In the genomic region with DNA sequence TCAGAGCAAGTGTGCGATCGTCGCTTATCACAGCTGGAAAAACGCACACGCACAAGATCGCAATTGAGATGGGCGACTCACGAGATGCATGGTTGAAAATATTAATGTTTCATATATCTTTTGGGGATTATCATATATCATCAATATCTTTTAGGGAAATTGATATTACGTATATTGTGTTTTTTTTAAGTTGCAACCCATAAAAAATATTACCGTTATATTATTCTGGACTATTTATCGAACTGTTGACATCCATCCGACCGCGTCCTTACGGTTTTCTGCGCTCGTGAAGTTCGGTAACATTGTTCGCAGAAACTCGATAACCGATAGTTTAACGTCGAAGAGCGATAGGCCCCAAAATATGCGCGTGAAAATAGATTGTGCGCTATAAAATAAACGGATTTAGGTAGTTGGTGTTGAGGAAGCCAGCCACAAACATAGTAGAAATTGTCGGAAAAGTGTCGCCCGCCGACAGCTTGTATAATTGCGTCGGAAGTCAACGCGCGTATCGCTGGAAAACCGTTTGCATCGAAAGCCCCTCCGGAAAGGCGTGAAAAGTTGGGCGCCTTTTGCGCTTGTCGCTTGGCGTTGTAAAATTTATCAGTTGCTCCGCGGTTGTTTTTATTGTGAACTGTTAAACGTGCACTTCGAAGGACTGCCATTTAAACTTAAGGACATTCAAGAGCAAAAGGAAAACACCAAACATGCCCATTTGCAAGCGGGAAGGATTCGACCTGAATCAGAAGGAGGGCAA, we compare ENCODE assay signal across 2 fruit fly cellular contexts.
TF ChIP-seq lines count a peak whose summit lies in the region.

TSS of gene Mccc1 (minus strand) at position 244 of the 754 bp plus-strand sequence.
TSS of gene Acf (plus strand) at position 318 of the 754 bp plus-strand sequence.

TF ChIP-seq in whole organism, adult, 20 proteins besides CTCF, POLR2A, EP300 and RAD21 (continued from another document):
- peak; percentile 35 for TF ChIP-seq tj (GFP tag; optimal IDR thresholded peaks at IDR 0.05; lab: Kevin White, UChicago)
- TF ChIP-seq kay (GFP tag; lab: Kevin White, UChicago; ENCODE audit: borderline replicate concordance), result no peak
- no peak for TF ChIP-seq Hr96 (GFP tag; optimal IDR thresholded peaks at IDR 0.05; lab: Kevin White, UChicago)
- peak; percentile 89 for TF ChIP-seq ovo (GFP tag; optimal IDR thresholded peaks at IDR 0.05; lab: Kevin White, UChicago)

TF ChIP-seq in whole organism, embryonic, 481 proteins besides CTCF, POLR2A, EP300 and RAD21 (continued from another document and continues in another):
- TF ChIP-seq CG32532 (GFP tag; IDR thresholded peaks at IDR 0.05; lab: Robert Waterston, UW), result peak; percentile 51; the same call in 1 of the 2 replicates
- peak; percentile 19 for TF ChIP-seq CG9609 (GFP tag; optimal IDR thresholded peaks at IDR 0.05; lab: Kevin White, UChicago)
- peak; percentile 33; the same call in 1 of the 2 replicates for TF ChIP-seq CG14441 (GFP tag; IDR thresholded peaks at IDR 0.05; lab: Robert Waterston, UW)
- TF ChIP-seq CG5245 (GFP tag; optimal IDR thresholded peaks at IDR 0.05; lab: Kevin White, UChicago), result no peak
- 0 out of 2 replicates have a peak, but pooled peaks have one; percentile 13 for TF ChIP-seq CG17328 (GFP tag; IDR thresholded peaks at IDR 0.05; lab: Robert Waterston, UW)
- TF ChIP-seq CG14710 (tag; optimal IDR thresholded peaks at IDR 0.05; lab: Kevin White, UChicago), result peak; percentile 60
- TF ChIP-seq fd96Cb (tag; optimal IDR thresholded peaks at IDR 0.05; lab: Kevin White, UChicago), result no peak
- peak; percentile 57 for TF ChIP-seq Ada2b (GFP tag; IDR thresholded peaks at IDR 0.05; lab: Robert Waterston, UW)
- no peak for TF ChIP-seq yki (optimal IDR thresholded peaks at IDR 0.05; lab: Kevin White, UChicago)
- TF ChIP-seq CG10462 (GFP tag; optimal IDR thresholded peaks at IDR 0.05; lab: Kevin White, UChicago), result peak; percentile 71
- peak; percentile 77 for TF ChIP-seq row (GFP tag; IDR thresholded peaks at IDR 0.05; lab: Robert Waterston, UW)
- TF ChIP-seq trem (tag; optimal IDR thresholded peaks at IDR 0.05; lab: Kevin White, UChicago), result peak; percentile 54
- TF ChIP-seq CG17568 (GFP tag; optimal IDR thresholded peaks at IDR 0.05; lab: Kevin White, UChicago), result no peak
- TF ChIP-seq ttk (GFP tag; IDR thresholded peaks at IDR 0.05; lab: Robert Waterston, UW), result no peak
- peak; percentile 44 for TF ChIP-seq CG33213 (GFP tag; optimal IDR thresholded peaks at IDR 0.05; lab: Kevin White, UChicago)
- no peak for TF ChIP-seq CG4328 (GFP tag; optimal IDR thresholded peaks at IDR 0.05; lab: Kevin White, UChicago)
- no peak for TF ChIP-seq prd (optimal IDR thresholded peaks at IDR 0.05; lab: Kevin White, UChicago)
- TF ChIP-seq prd (GFP tag; IDR thresholded peaks at IDR 0.05; lab: Robert Waterston, UW), result peak; percentile 38; the same call in 1 of the 3 replicates
- TF ChIP-seq Sry-β (GFP tag; optimal IDR thresholded peaks at IDR 0.05; lab: Kevin White, UChicago), result peak; percentile 19
- TF ChIP-seq Sin3A (optimal IDR thresholded peaks at IDR 0.05; lab: Kevin White, UChicago), result peak; percentile 61
- TF ChIP-seq ken (GFP tag; IDR thresholded peaks at IDR 0.05; lab: Robert Waterston, UW), result peak; percentile 20; the same call in 1 of the 3 replicates
- peak; percentile 71 for TF ChIP-seq Dref (GFP tag; IDR thresholded peaks at IDR 0.05; lab: Robert Waterston, UW)
- peak; percentile 59 for TF ChIP-seq CG18476 (GFP tag; optimal IDR thresholded peaks at IDR 0.05; lab: Kevin White, UChicago)
- TF ChIP-seq YL-1 (GFP tag; optimal IDR thresholded peaks at IDR 0.05; lab: Kevin White, UChicago), result peak; percentile 50
- TF ChIP-seq CG10979 (tag; optimal IDR thresholded peaks at IDR 0.05; lab: Kevin White, UChicago), result peak; percentile 7
- 0 out of 2 replicates have a peak, but pooled peaks have one; percentile 15 for TF ChIP-seq CG14014 (GFP tag; IDR thresholded peaks at IDR 0.05; lab: Robert Waterston, UW)
- peak; percentile 69 for TF ChIP-seq CG9797 (GFP tag; optimal IDR thresholded peaks at IDR 0.05; lab: Kevin White, UChicago)
- peak; percentile 76 for TF ChIP-seq BEAF-32 (GFP tag; optimal IDR thresholded peaks at IDR 0.05; lab: Kevin White, UChicago)
- peak; percentile 29 for TF ChIP-seq CG16863 (GFP tag; optimal IDR thresholded peaks at IDR 0.05; lab: Kevin White, UChicago)
- TF ChIP-seq vfl (GFP tag; optimal IDR thresholded peaks at IDR 0.05; lab: Kevin White, UChicago), result peak; percentile 14
- no peak for TF ChIP-seq CG8281 (tag; optimal IDR thresholded peaks at IDR 0.05; lab: Kevin White, UChicago)
- TF ChIP-seq slbo (GFP tag; IDR thresholded peaks at IDR 0.05; lab: Robert Waterston, UW), result peak; percentile 43
- TF ChIP-seq gfzf (GFP tag; optimal IDR thresholded peaks at IDR 0.05; lab: Kevin White, UChicago), result peak; percentile 84
- peak; percentile 51; the same call in 1 of the 2 replicates for TF ChIP-seq sna (GFP tag; IDR thresholded peaks at IDR 0.05; lab: Robert Waterston, UW; ENCODE audit: partially characterized antibody)
- peak; percentile 52 for TF ChIP-seq CG10267 (tag; optimal IDR thresholded peaks at IDR 0.05; lab: Kevin White, UChicago)
- TF ChIP-seq CG12071 (GFP tag; optimal IDR thresholded peaks at IDR 0.05; lab: Kevin White, UChicago), result no peak
- peak; percentile 42 for TF ChIP-seq E2f2 (GFP tag; IDR thresholded peaks at IDR 0.05; lab: Robert Waterston, UW)
- no peak for TF ChIP-seq CG8765 (GFP tag; IDR thresholded peaks at IDR 0.05; lab: Robert Waterston, UW)
- TF ChIP-seq HLH54F (GFP tag; optimal IDR thresholded peaks at IDR 0.05; lab: Kevin White, UChicago), result peak; percentile 31
- TF ChIP-seq eve (GFP tag; optimal IDR thresholded peaks at IDR 0.05; lab: Kevin White, UChicago), result no peak
- TF ChIP-seq CG6854 (GFP tag; optimal IDR thresholded peaks at IDR 0.05; lab: Kevin White, UChicago), result no peak
- no peak for TF ChIP-seq ranshi (GFP tag; IDR thresholded peaks at IDR 0.05; lab: Robert Waterston, UW)
- TF ChIP-seq nmo (GFP tag; optimal IDR thresholded peaks at IDR 0.05; lab: Kevin White, UChicago), result peak; percentile 36
- peak; percentile 68; the same call in 2 of the 3 replicates for TF ChIP-seq CG6791 (GFP tag; IDR thresholded peaks at IDR 0.05; lab: Robert Waterston, UW; ENCODE audit: partially characterized antibody)
- TF ChIP-seq inv (GFP tag; IDR thresholded peaks at IDR 0.05; lab: Robert Waterston, UW; ENCODE audit: partially characterized antibody), result no peak; the same call in none of the 2 replicates
- TF ChIP-seq CG12659 (GFP tag; optimal IDR thresholded peaks at IDR 0.05; lab: Kevin White, UChicago), result peak; percentile 37
- TF ChIP-seq vnd (GFP tag; IDR thresholded peaks at IDR 0.05; lab: Robert Waterston, UW; ENCODE audit: partially characterized antibody), result peak; percentile 51
- peak; percentile 25 for TF ChIP-seq CG12236 (GFP tag; optimal IDR thresholded peaks at IDR 0.05; lab: Kevin White, UChicago)
- peak; percentile 34 for TF ChIP-seq CG9817 (tag; optimal IDR thresholded peaks at IDR 0.05; lab: Kevin White, UChicago)
- TF ChIP-seq pan (optimal IDR thresholded peaks at IDR 0.05; lab: Kevin White, UChicago), result no peak
- peak in 1 of 2 experiments; percentile 43 for TF ChIP-seq pan (GFP tag; optimal IDR thresholded peaks at IDR 0.05 in 1 of 2, IDR thresholded peaks at IDR 0.05 in 1 of 2)
- peak; percentile 59 for TF ChIP-seq CG17829 (tag; optimal IDR thresholded peaks at IDR 0.05; lab: Kevin White, UChicago)
- TF ChIP-seq sqz (GFP tag; optimal IDR thresholded peaks at IDR 0.05; lab: Kevin White, UChicago), result no peak
- peak; percentile 33 for TF ChIP-seq ems (GFP tag; optimal IDR thresholded peaks at IDR 0.05; lab: Kevin White, UChicago)
- peak; percentile 37 for TF ChIP-seq Antp (GFP tag; optimal IDR thresholded peaks at IDR 0.05; lab: Kevin White, UChicago)
- no peak for TF ChIP-seq twi (tag; optimal IDR thresholded peaks at IDR 0.05; lab: Kevin White, UChicago)
- TF ChIP-seq dm (GFP tag; optimal IDR thresholded peaks at IDR 0.05; lab: Kevin White, UChicago), result no peak
- TF ChIP-seq slou (GFP tag; optimal IDR thresholded peaks at IDR 0.05; lab: Kevin White, UChicago), result no peak
- no peak for TF ChIP-seq slp2 (GFP tag; optimal IDR thresholded peaks at IDR 0.05; lab: Kevin White, UChicago)
- TF ChIP-seq CG14860 (GFP tag; IDR thresholded peaks at IDR 0.05; lab: Robert Waterston, UW; ENCODE audit: partially characterized antibody), result peak; percentile 48; the same call in 1 of the 3 replicates
- TF ChIP-seq ind (GFP tag; optimal IDR thresholded peaks at IDR 0.05; lab: Kevin White, UChicago), result peak; percentile 10
- TF ChIP-seq Dip3 (GFP tag; optimal IDR thresholded peaks at IDR 0.05; lab: Kevin White, UChicago), result peak; percentile 26
- TF ChIP-seq Optix (GFP tag; IDR thresholded peaks at IDR 0.05; lab: Robert Waterston, UW), result no peak
- peak; percentile 18; the same call in 1 of the 3 replicates for TF ChIP-seq Aef1 (GFP tag; IDR thresholded peaks at IDR 0.05; lab: Robert Waterston, UW)
- TF ChIP-seq CG12942 (GFP tag; optimal IDR thresholded peaks at IDR 0.05; lab: Kevin White, UChicago), result peak; percentile 0
- TF ChIP-seq CG34224 (GFP tag; IDR thresholded peaks at IDR 0.05; lab: Robert Waterston, UW; ENCODE audit: partially characterized antibody), result peak; percentile 60; the same call in 1 of the 3 replicates
- no peak for TF ChIP-seq CG9215 (GFP tag; IDR thresholded peaks at IDR 0.05; lab: Robert Waterston, UW)
- TF ChIP-seq Pdp1 (GFP tag; optimal IDR thresholded peaks at IDR 0.05; lab: Kevin White, UChicago), result peak; percentile 53 to 60
- peak; percentile 37 for TF ChIP-seq CG12155 (GFP tag; optimal IDR thresholded peaks at IDR 0.05; lab: Kevin White, UChicago)
- TF ChIP-seq CG3726 (GFP tag; IDR thresholded peaks at IDR 0.05; lab: Robert Waterston, UW), result no peak
- TF ChIP-seq crol (GFP tag; IDR thresholded peaks at IDR 0.05; lab: Robert Waterston, UW), result no peak
- TF ChIP-seq CG1792 (GFP tag; optimal IDR thresholded peaks at IDR 0.05; lab: Kevin White, UChicago), result peak; percentile 25
- TF ChIP-seq gsb-n (tag; optimal IDR thresholded peaks at IDR 0.05; lab: Kevin White, UChicago), result no peak
- peak; percentile 20; the same call in 1 of the 2 replicates for TF ChIP-seq sisA (GFP tag; IDR thresholded peaks at IDR 0.05; lab: Robert Waterston, UW)
- peak; percentile 47 for TF ChIP-seq zen (tag; optimal IDR thresholded peaks at IDR 0.05; lab: Kevin White, UChicago)
- TF ChIP-seq Hr51 (GFP tag; optimal IDR thresholded peaks at IDR 0.05; lab: Kevin White, UChicago), result no peak
- no peak for TF ChIP-seq CG11695 (GFP tag; IDR thresholded peaks at IDR 0.05; lab: Robert Waterston, UW)
- TF ChIP-seq Abd-B (GFP tag; optimal IDR thresholded peaks at IDR 0.05; lab: Kevin White, UChicago), result no peak
- no peak for TF ChIP-seq MTF-1 (GFP tag; optimal IDR thresholded peaks at IDR 0.05; lab: Kevin White, UChicago; ENCODE audit: borderline replicate concordance)
- peak; percentile 13 for TF ChIP-seq hkb (optimal IDR thresholded peaks at IDR 0.05; lab: Kevin White, UChicago)
- TF ChIP-seq hkb (GFP tag; IDR thresholded peaks at IDR 0.05; lab: Robert Waterston, UW), result peak; percentile 45; the same call in 1 of the 2 replicates
- TF ChIP-seq tin (GFP tag; optimal IDR thresholded peaks at IDR 0.05; lab: Kevin White, UChicago), result peak; percentile 22
- TF ChIP-seq Xrp1 (GFP tag; IDR thresholded peaks at IDR 0.05; lab: Robert Waterston, UW), result peak; percentile 54
- TF ChIP-seq pzg (GFP tag; optimal IDR thresholded peaks at IDR 0.05; lab: Kevin White, UChicago), result peak; percentile 79
- peak; percentile 2 for TF ChIP-seq Mes4 (GFP tag; optimal IDR thresholded peaks at IDR 0.05; lab: Kevin White, UChicago)
- TF ChIP-seq schlank (tag; optimal IDR thresholded peaks at IDR 0.05; lab: Kevin White, UChicago), result no peak
- peak; percentile 50; the same call in 2 of the 3 replicates for TF ChIP-seq Doc3 (GFP tag; IDR thresholded peaks at IDR 0.05; lab: Robert Waterston, UW; ENCODE audit: partially characterized antibody)
- TF ChIP-seq CG7372 (GFP tag; IDR thresholded peaks at IDR 0.05; lab: Robert Waterston, UW), result no peak
- TF ChIP-seq sens (GFP tag; lab: Kevin White, UChicago), result peak; percentile 93
- peak; percentile 57; the same call in 1 of the 2 replicates for TF ChIP-seq unc-4 (GFP tag; IDR thresholded peaks at IDR 0.05; lab: Robert Waterston, UW; ENCODE audit: partially characterized antibody)
- peak; percentile 42 to 51 for TF ChIP-seq dpn (GFP tag; optimal IDR thresholded peaks at IDR 0.05; lab: Kevin White, UChicago)
- TF ChIP-seq CG6683 (GFP tag; optimal IDR thresholded peaks at IDR 0.05; lab: Kevin White, UChicago), result no peak
- TF ChIP-seq zen2 (GFP tag; IDR thresholded peaks at IDR 0.05; lab: Robert Waterston, UW; ENCODE audit: partially characterized antibody), result peak; percentile 31; the same call in 1 of the 3 replicates
- peak; percentile 86 for TF ChIP-seq stwl (tag; optimal IDR thresholded peaks at IDR 0.05; lab: Kevin White, UChicago)
- peak; percentile 54 for TF ChIP-seq Ets97D (GFP tag; optimal IDR thresholded peaks at IDR 0.05; lab: Kevin White, UChicago)
- peak; percentile 45 for TF ChIP-seq CG9932 (GFP tag; IDR thresholded peaks at IDR 0.05; lab: Robert Waterston, UW)
- peak; percentile 53 for TF ChIP-seq CHES-1-like (GFP tag; optimal IDR thresholded peaks at IDR 0.05; lab: Kevin White, UChicago)
- TF ChIP-seq jumu (GFP tag; optimal IDR thresholded peaks at IDR 0.05; lab: Kevin White, UChicago), result peak; percentile 31
- peak; percentile 33; the same call in 1 of the 3 replicates for TF ChIP-seq zfh1 (GFP tag; IDR thresholded peaks at IDR 0.05; lab: Robert Waterston, UW)
- TF ChIP-seq her (GFP tag; optimal IDR thresholded peaks at IDR 0.05; lab: Kevin White, UChicago), result no peak
- peak; percentile 62; the same call in 2 of the 3 replicates for TF ChIP-seq Opbp (GFP tag; IDR thresholded peaks at IDR 0.05; lab: Robert Waterston, UW; ENCODE audit: partially characterized antibody)
- TF ChIP-seq Dp (GFP tag; optimal IDR thresholded peaks at IDR 0.05; lab: Kevin White, UChicago), result peak; percentile 33
- 0 out of 3 replicates have a peak, but pooled peaks have one; percentile 16 for TF ChIP-seq Dbx (GFP tag; IDR thresholded peaks at IDR 0.05; lab: Robert Waterston, UW)
- no peak for TF ChIP-seq CG8924 (tag; optimal IDR thresholded peaks at IDR 0.05; lab: Kevin White, UChicago)
- TF ChIP-seq CG18262 (tag; optimal IDR thresholded peaks at IDR 0.05; lab: Kevin White, UChicago), result no peak
- TF ChIP-seq Hr3 (GFP tag; optimal IDR thresholded peaks at IDR 0.05; lab: Kevin White, UChicago), result peak; percentile 21
- peak; percentile 31; the same call in 1 of the 2 replicates for TF ChIP-seq CG6689 (GFP tag; IDR thresholded peaks at IDR 0.05; lab: Robert Waterston, UW)
- no peak for TF ChIP-seq Fer3 (tag; optimal IDR thresholded peaks at IDR 0.05; lab: Kevin White, UChicago)
- peak; percentile 24 for TF ChIP-seq CG4424 (GFP tag; optimal IDR thresholded peaks at IDR 0.05; lab: Kevin White, UChicago)
- TF ChIP-seq ewg (GFP tag; optimal IDR thresholded peaks at IDR 0.05; lab: Kevin White, UChicago), result peak; percentile 44
- peak in 1 of 2 experiments; percentile 56 for TF ChIP-seq crp (GFP tag; optimal IDR thresholded peaks at IDR 0.05; lab: Kevin White, UChicago)
- TF ChIP-seq phol (tag; optimal IDR thresholded peaks at IDR 0.05; lab: Kevin White, UChicago), result peak; percentile 50
